Worm (Caenorhabditis elegans) whole organism, midembryonic: ENCODE measurements around the gene F25B5.3.

Source experiments
- T22C8.4 ChIP-seq: fragments of 200-800 bp; sonication (Bioruptor generic); IDR thresholded peaks from 2 replicates; pipeline ENCODE4 v1.3.6; 2022; ENCODE audit warnings: missing genetic modification characterization, missing compliant biosample characterization
- cog-1 ChIP-seq: sonication (generic microtip); optimal IDR thresholded peaks from 2 replicates; lab custom pipeline; 2016; ENCODE audit warnings: missing genetic modification characterization, missing compliant biosample characterization
- flt-1 ChIP-seq: fragments of 200-800 bp; sonication (Bioruptor generic); IDR thresholded peaks from 2 replicates; pipeline ENCODE4 v1.3.6; 2022; ENCODE audit warnings: missing genetic modification characterization, missing compliant biosample characterization
- klf-2 ChIP-seq: fragments of 200-800 bp; sonication (Bioruptor generic); conservative IDR thresholded peaks from 2 replicates; pipeline ENCODE4 v1.3.6; 2022; ENCODE audit warnings: missing genetic modification reagents, missing genetic modification characterization, missing compliant biosample characterization
- med-1 ChIP-seq: sonication (generic microtip); optimal IDR thresholded peaks from 2 replicates; lab custom pipeline; 2017; ENCODE audit warnings: missing genetic modification characterization, mild to moderate bottlenecking, missing compliant biosample characterization, antibody characterized with exemption, missing genetic modification reagents; ENCODE audit not compliant: insufficient read depth
- ref-1 ChIP-seq: fragments of 200-800 bp; sonication (Bioruptor generic); conservative IDR thresholded peaks from 2 replicates; pipeline ENCODE4 v1.3.6; 2022; ENCODE audit warnings: missing genetic modification reagents, missing genetic modification characterization, missing compliant biosample characterization
- tab-1 ChIP-seq: fragments of 200-800 bp; sonication (Bioruptor generic); IDR thresholded peaks from 2 replicates; pipeline ENCODE4 v1.3.6; 2022; ENCODE audit warnings: missing genetic modification characterization, missing compliant biosample characterization
- ztf-23 ChIP-seq: fragments of 200-800 bp; sonication (Bioruptor generic); IDR thresholded peaks from 2 replicates; pipeline ENCODE4 v1.3.6; 2022; ENCODE audit warnings: missing genetic modification reagents, missing genetic modification characterization, missing compliant biosample characterization
- ztf-29 ChIP-seq: fragments of 200-800 bp; sonication (Bioruptor generic); IDR thresholded peaks from 2 replicates; pipeline ENCODE4 v1.3.6; 2022; ENCODE audit warnings: missing genetic modification reagents, missing genetic modification characterization, missing compliant biosample characterization

F25B5.3 gene

ce11 chrIII:5965368-5965767 is 16.7 kb downstream of the F25B5.3 start:
- TF ChIP-seq ztf-23 (GFP tag; lab: Robert Waterston, UW) (no peak), tab-1 (GFP tag; lab: Robert Waterston, UW) (no peak), cog-1 (no peak), ztf-29 (GFP tag; lab: Robert Waterston, UW) (no peak), flt-1 (GFP tag; lab: Robert Waterston, UW) (no peak), T22C8.4 (GFP tag; lab: Robert Waterston, UW) (no peak), ref-1 (no peak), med-1 (GFP tag; lab: Kevin White, UChicago) (no peak), klf-2 (GFP tag; lab: Robert Waterston, UW) (no peak)

ce11 chrIII:5965839-5966463 is 17.3 kb downstream of the F25B5.3 start, which contains the start of gene dct-6:
TSS of gene dct-6 (plus strand) at chrIII:5966413.
- TF ChIP-seq ztf-23 (GFP tag; lab: Robert Waterston, UW), result no peak
- TF ChIP-seq flt-1 (GFP tag; lab: Robert Waterston, UW), result no peak
- no peak for TF ChIP-seq tab-1 (GFP tag; lab: Robert Waterston, UW)
- no peak for TF ChIP-seq ztf-29 (GFP tag; lab: Robert Waterston, UW)
- TF ChIP-seq T22C8.4 (GFP tag; lab: Robert Waterston, UW), result no peak
- TF ChIP-seq cog-1, result no peak
- no peak for TF ChIP-seq med-1 (GFP tag; lab: Kevin White, UChicago)
- no peak for TF ChIP-seq klf-2 (GFP tag; lab: Robert Waterston, UW)
- TF ChIP-seq ref-1, result no peak

ce11 chrIII:5967640-5968039 is 19.0 kb downstream of the F25B5.3 start:
- TF ChIP-seq tab-1 (GFP tag; lab: Robert Waterston, UW) (no peak), ztf-23 (GFP tag; lab: Robert Waterston, UW) (no peak), cog-1 (no peak), flt-1 (GFP tag; lab: Robert Waterston, UW) (no peak), ref-1 (no peak), klf-2 (GFP tag; lab: Robert Waterston, UW) (no peak), T22C8.4 (GFP tag; lab: Robert Waterston, UW) (no peak), med-1 (GFP tag; lab: Kevin White, UChicago) (no peak), ztf-29 (GFP tag; lab: Robert Waterston, UW) (no peak)

- no peak for TF ChIP-seq tab-1 (GFP tag; lab: Robert Waterston, UW)
- TF ChIP-seq T22C8.4 (GFP tag; lab: Robert Waterston, UW), result no peak
- TF ChIP-seq med-1 (GFP tag; lab: Kevin White, UChicago), result no peak
- TF ChIP-seq ztf-29 (GFP tag; lab: Robert Waterston, UW), result no peak
- no peak for TF ChIP-seq cog-1
- TF ChIP-seq ref-1, result no peak
- no peak for TF ChIP-seq flt-1 (GFP tag; lab: Robert Waterston, UW)
- TF ChIP-seq klf-2 (GFP tag; lab: Robert Waterston, UW), result no peak
- no peak for TF ChIP-seq ztf-23 (GFP tag; lab: Robert Waterston, UW)
Measured at ce11 chrIII:5975005-5975730, 26.5 kb downstream of the F25B5.3 start, which contains the start of gene mlp-1. TSS of gene mlp-1 (minus strand) at chrIII:5975055.

- TF ChIP-seq klf-2 (GFP tag; lab: Robert Waterston, UW) (no peak), ztf-29 (GFP tag; lab: Robert Waterston, UW) (no peak), ztf-23 (GFP tag; lab: Robert Waterston, UW) (no peak), tab-1 (GFP tag; lab: Robert Waterston, UW) (no peak), flt-1 (GFP tag; lab: Robert Waterston, UW) (no peak), T22C8.4 (GFP tag; lab: Robert Waterston, UW) (no peak), ref-1 (no peak), cog-1 (no peak), med-1 (GFP tag; lab: Kevin White, UChicago) (no peak)
Measured at ce11 chrIII:5976021-5976420, 27.3 kb downstream of the F25B5.3 start.

ce11 chrIII:5980274-5980918 is 31.7 kb downstream of the F25B5.3 start:
- no peak for TF ChIP-seq flt-1 (GFP tag; lab: Robert Waterston, UW)
- no peak for TF ChIP-seq klf-2 (GFP tag; lab: Robert Waterston, UW)
- TF ChIP-seq ztf-23 (GFP tag; lab: Robert Waterston, UW), result no peak
- TF ChIP-seq med-1 (GFP tag; lab: Kevin White, UChicago), result no peak
- no peak for TF ChIP-seq cog-1
- no peak for TF ChIP-seq ztf-29 (GFP tag; lab: Robert Waterston, UW)
- TF ChIP-seq T22C8.4 (GFP tag; lab: Robert Waterston, UW), result no peak
- no peak for TF ChIP-seq ref-1
- TF ChIP-seq tab-1 (GFP tag; lab: Robert Waterston, UW), result no peak

- TF ChIP-seq ztf-23 (GFP tag; lab: Robert Waterston, UW) (no peak), ztf-29 (GFP tag; lab: Robert Waterston, UW) (no peak), ref-1 (no peak), med-1 (GFP tag; lab: Kevin White, UChicago) (no peak), cog-1 (no peak), T22C8.4 (GFP tag; lab: Robert Waterston, UW) (no peak), tab-1 (GFP tag; lab: Robert Waterston, UW) (no peak), klf-2 (GFP tag; lab: Robert Waterston, UW) (no peak), flt-1 (GFP tag; lab: Robert Waterston, UW) (no peak)
Measured at ce11 chrIII:5981407-5981806, 32.7 kb downstream of the F25B5.3 start.

ce11 chrIII:5982026-5982425 is 33.3 kb downstream of the F25B5.3 start, which contains the start of gene frm-2:
TSS of gene frm-2 (minus strand) at chrIII:5982126.
- TF ChIP-seq klf-2 (GFP tag; lab: Robert Waterston, UW), result no peak
- no peak for TF ChIP-seq T22C8.4 (GFP tag; lab: Robert Waterston, UW)
- TF ChIP-seq med-1 (GFP tag; lab: Kevin White, UChicago), result no peak
- no peak for TF ChIP-seq flt-1 (GFP tag; lab: Robert Waterston, UW)
- no peak for TF ChIP-seq ref-1
- TF ChIP-seq ztf-23 (GFP tag; lab: Robert Waterston, UW), result no peak
- no peak for TF ChIP-seq tab-1 (GFP tag; lab: Robert Waterston, UW)
- TF ChIP-seq ztf-29 (GFP tag; lab: Robert Waterston, UW), result no peak
- no peak for TF ChIP-seq cog-1
